Worm (Caenorhabditis elegans) whole organism, L3 larva: ENCODE data around the gene sid-1.

Source experiments
- R02D3.7 ChIP-seq: fragments of 150-350 bp; optimal IDR thresholded peaks from 2 replicates; lab custom pipeline; 2014; ENCODE audit warnings: missing biosample characterization, missing genetic modification characterization
- ZK546.5 ChIP-seq: sonication (generic microtip); optimal IDR thresholded peaks from 2 replicates; lab custom pipeline; 2017; ENCODE audit warnings: missing biosample characterization, missing genetic modification characterization
- aly-2 ChIP-seq: fragments of 150-350 bp; optimal IDR thresholded peaks from 2 replicates; lab custom pipeline; 2014; ENCODE audit warnings: missing biosample characterization, missing genetic modification characterization
- ama-1 ChIP-seq: fragments of 150-350 bp; optimal IDR thresholded peaks from 2 replicates; lab custom pipeline; 2018
- ceh-16 ChIP-seq: sonication (generic microtip); optimal IDR thresholded peaks from 2 replicates; lab custom pipeline; 2017; ENCODE audit warnings: missing biosample characterization, missing genetic modification characterization
- ceh-28 ChIP-seq: fragments of 150-350 bp; optimal IDR thresholded peaks from 2 replicates; lab custom pipeline; 2014; ENCODE audit warnings: missing biosample characterization, missing genetic modification reagents, missing genetic modification characterization
- egl-27 ChIP-seq: sonication (generic microtip); optimal IDR thresholded peaks from 4 replicates; lab custom pipeline; 2017; ENCODE audit warnings: missing biosample characterization, missing genetic modification reagents, missing genetic modification characterization
- elt-1 ChIP-seq: fragments of 150-350 bp; optimal IDR thresholded peaks from 2 replicates; lab custom pipeline; 2014; ENCODE audit warnings: missing biosample characterization, missing genetic modification characterization
- elt-3 ChIP-seq, 3 experiments: fragments of 150-350 bp in 1 of 3; sonication (generic microtip) in 2 of 3; optimal IDR thresholded peaks; 2 replicates in 2 of 3; 4 replicates in 1 of 3; lab custom pipeline; 2014 to 2017; ENCODE audit warnings: missing biosample characterization in 3 of 3, missing genetic modification characterization in 3 of 3
- eor-1 ChIP-seq, 2 experiments: fragments of 150-350 bp; optimal IDR thresholded peaks; 2 replicates each; lab custom pipeline; 2014 to 2018; ENCODE audit warnings: missing biosample characterization in 2 of 2, missing genetic modification characterization in 2 of 2
- fkh-10 ChIP-seq: sonication (generic microtip); optimal IDR thresholded peaks from 2 replicates; lab custom pipeline; 2017; ENCODE audit warnings: missing biosample characterization, missing genetic modification reagents, missing genetic modification characterization
- fkh-2 ChIP-seq: fragments of 150-350 bp; optimal IDR thresholded peaks from 2 replicates; lab custom pipeline; 2014; ENCODE audit warnings: missing biosample characterization, missing genetic modification reagents, missing genetic modification characterization
- fos-1 ChIP-seq: fragments of 150-350 bp; optimal IDR thresholded peaks from 2 replicates; lab custom pipeline; 2014; ENCODE audit warnings: missing biosample characterization, missing genetic modification characterization
- hmg-11 ChIP-seq: sonication (generic microtip); optimal IDR thresholded peaks from 2 replicates; lab custom pipeline; 2016; ENCODE audit warnings: missing genetic modification characterization, missing compliant biosample characterization
- jun-1 ChIP-seq: fragments of 150-350 bp; optimal IDR thresholded peaks from 2 replicates; lab custom pipeline; 2014; ENCODE audit warnings: missing biosample characterization, missing genetic modification reagents, missing genetic modification characterization
- lin-15B ChIP-seq: fragments of 150-350 bp; optimal IDR thresholded peaks from 2 replicates; lab custom pipeline; 2014; ENCODE audit warnings: missing biosample characterization, missing genetic modification characterization
- lsy-12 ChIP-seq: sonication (generic microtip); optimal IDR thresholded peaks from 2 replicates; lab custom pipeline; 2016; ENCODE audit warnings: mild to moderate bottlenecking, missing genetic modification characterization, missing compliant biosample characterization
- mdl-1 ChIP-seq: fragments of 150-350 bp; optimal IDR thresholded peaks from 2 replicates; lab custom pipeline; 2014; ENCODE audit warnings: missing biosample characterization, missing genetic modification characterization
- mml-1 ChIP-seq: fragments of 150-350 bp; sonication (generic microtip); optimal IDR thresholded peaks from 3 replicates; lab custom pipeline; 2014; ENCODE audit warnings: missing biosample characterization, missing genetic modification characterization
- nhr-11 ChIP-seq: fragments of 150-350 bp; optimal IDR thresholded peaks from 2 replicates; lab custom pipeline; 2014; ENCODE audit warnings: missing biosample characterization, missing genetic modification characterization
- nhr-12 ChIP-seq: fragments of 150-350 bp; optimal IDR thresholded peaks from 2 replicates; lab custom pipeline; 2014; ENCODE audit warnings: missing biosample characterization, missing genetic modification characterization
- nhr-25 ChIP-seq: sonication (generic microtip); optimal IDR thresholded peaks from 2 replicates; lab custom pipeline; 2017; ENCODE audit warnings: missing biosample characterization, missing genetic modification characterization
- nhr-28 ChIP-seq: fragments of 150-350 bp; optimal IDR thresholded peaks from 2 replicates; lab custom pipeline; 2014; ENCODE audit warnings: missing biosample characterization, missing genetic modification characterization
- nhr-67 ChIP-seq: fragments of 150-350 bp; optimal IDR thresholded peaks from 2 replicates; lab custom pipeline; 2014; ENCODE audit warnings: missing biosample characterization, missing genetic modification characterization
- nhr-77 ChIP-seq: fragments of 150-350 bp; optimal IDR thresholded peaks from 2 replicates; lab custom pipeline; 2014; ENCODE audit warnings: missing biosample characterization, missing genetic modification characterization
- pha-4 ChIP-seq: fragments of 150-350 bp; optimal IDR thresholded peaks from 2 replicates; lab custom pipeline; 2014; ENCODE audit warnings: missing biosample characterization, missing genetic modification reagents, missing genetic modification characterization
- pqm-1 ChIP-seq: fragments of 150-350 bp; optimal IDR thresholded peaks from 2 replicates; lab custom pipeline; 2017; ENCODE audit warnings: missing biosample characterization, missing genetic modification characterization, inconsistent platforms
- sea-2 ChIP-seq: fragments of 150-350 bp; sonication (generic microtip); optimal IDR thresholded peaks from 4 replicates; lab custom pipeline; 2014; ENCODE audit warnings: missing biosample characterization, missing genetic modification reagents, missing genetic modification characterization
- skn-1 ChIP-seq: fragments of 150-350 bp; optimal IDR thresholded peaks from 2 replicates; lab custom pipeline; 2014; ENCODE audit warnings: missing biosample characterization, missing genetic modification characterization
- snpc-4 ChIP-seq: fragments of 150-350 bp; optimal IDR thresholded peaks from 2 replicates; lab custom pipeline; 2014; ENCODE audit warnings: missing biosample characterization, missing genetic modification characterization
- unc-39 ChIP-seq: sonication (generic microtip); optimal IDR thresholded peaks from 4 replicates; lab custom pipeline; 2017; ENCODE audit warnings: missing biosample characterization, missing genetic modification characterization
- unc-62 ChIP-seq: fragments of 150-350 bp; sonication (generic microtip); optimal IDR thresholded peaks from 4 replicates; lab custom pipeline; 2014; ENCODE audit warnings: missing biosample characterization, missing genetic modification reagents, missing genetic modification characterization
- ztf-11 ChIP-seq: fragments of 150-350 bp; optimal IDR thresholded peaks from 2 replicates; lab custom pipeline; 2014; ENCODE audit warnings: missing biosample characterization, missing genetic modification characterization
- ztf-4 ChIP-seq: fragments of 150-350 bp; optimal IDR thresholded peaks from 2 replicates; lab custom pipeline; 2014; ENCODE audit warnings: missing biosample characterization, missing genetic modification characterization

Gene sid-1

DNA sequence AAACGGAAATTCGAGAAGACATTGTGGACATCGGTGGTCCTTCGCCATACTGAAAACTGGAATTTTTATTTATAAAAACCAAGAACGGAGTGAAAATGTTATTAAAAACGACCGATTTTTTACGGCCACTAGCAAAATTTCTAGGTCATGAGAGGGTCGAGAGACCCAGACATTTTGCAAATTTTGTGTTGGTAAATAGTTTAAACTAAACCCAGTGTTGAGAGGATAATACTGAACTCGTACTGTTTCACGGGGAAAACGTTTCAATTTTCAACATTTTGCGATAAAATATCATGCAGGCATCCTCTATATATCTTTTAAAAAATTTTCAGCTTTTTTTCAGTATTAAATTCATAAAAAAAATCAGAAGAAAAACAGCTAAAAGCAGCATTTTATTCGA is 661 bp upstream of the sid-1 start, which contains the start of gene C04F5.9:
Gene C04F5.9 (minus strand): TSS at position 101 of the 400 bp plus-strand sequence.
- TF ChIP-seq ceh-28 (tag; lab: Kevin White, UChicago) (no peak), unc-39 (tag; lab: Kevin White, UChicago) (no peak), lin-15B (tag; lab: Kevin White, UChicago) (no peak), mdl-1 (tag; lab: Kevin White, UChicago) (no peak), sea-2 (GFP tag; lab: Kevin White, UChicago) (no peak), elt-3 (tag; optimal IDR thresholded peaks at IDR 0.05; lab: Kevin White, UChicago) (no peak), mml-1 (tag; lab: Kevin White, UChicago) (no peak), ztf-11 (tag; lab: Kevin White, UChicago) (no peak), nhr-77 (tag; lab: Kevin White, UChicago) (no peak), nhr-28 (tag; lab: Kevin White, UChicago) (no peak), ceh-16 (no peak), elt-1 (no peak), ZK546.5 (tag; lab: Kevin White, UChicago) (no peak), nhr-25 (tag; lab: Kevin White, UChicago) (no peak), jun-1 (tag; lab: Kevin White, UChicago) (no peak), unc-62 (no peak)

DNA sequence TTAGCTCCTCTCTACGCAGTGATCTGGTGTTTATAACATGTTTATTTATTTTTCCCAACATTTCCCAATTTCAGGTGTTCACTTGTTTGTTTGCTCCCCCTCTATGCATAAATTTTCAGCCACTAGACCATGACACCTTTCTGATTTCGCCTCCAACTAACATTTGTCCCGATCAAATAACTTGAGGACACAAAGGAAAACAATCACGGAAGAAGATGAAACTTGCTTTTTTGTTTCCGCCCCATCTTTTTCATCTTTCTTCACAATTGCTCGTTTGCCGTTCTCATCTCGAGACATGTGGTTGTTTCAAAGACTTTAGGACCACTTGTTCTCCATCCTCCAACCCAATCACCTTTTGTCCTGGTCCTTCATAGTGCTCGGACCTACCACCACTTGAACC is 7.0 kb downstream of the sid-1 start, which contains the start of gene F14F9.5:
Gene F14F9.5 (plus strand): TSS at position 301 of the 400 bp plus-strand sequence.
- no peak for TF ChIP-seq eor-1 (tag; optimal IDR thresholded peaks at IDR 0.05; lab: Kevin White, UChicago)
- TF ChIP-seq nhr-77 (tag; lab: Kevin White, UChicago): no peak
- no peak for TF ChIP-seq jun-1 (tag; lab: Kevin White, UChicago)
- TF ChIP-seq hmg-11 (tag; lab: Kevin White, UChicago): no peak
- TF ChIP-seq lsy-12 (tag; lab: Kevin White, UChicago): no peak
- no peak for TF ChIP-seq R02D3.7 (tag; lab: Kevin White, UChicago)
- no peak for TF ChIP-seq elt-3 (tag; optimal IDR thresholded peaks at IDR 0.05; lab: Kevin White, UChicago)

DNA sequence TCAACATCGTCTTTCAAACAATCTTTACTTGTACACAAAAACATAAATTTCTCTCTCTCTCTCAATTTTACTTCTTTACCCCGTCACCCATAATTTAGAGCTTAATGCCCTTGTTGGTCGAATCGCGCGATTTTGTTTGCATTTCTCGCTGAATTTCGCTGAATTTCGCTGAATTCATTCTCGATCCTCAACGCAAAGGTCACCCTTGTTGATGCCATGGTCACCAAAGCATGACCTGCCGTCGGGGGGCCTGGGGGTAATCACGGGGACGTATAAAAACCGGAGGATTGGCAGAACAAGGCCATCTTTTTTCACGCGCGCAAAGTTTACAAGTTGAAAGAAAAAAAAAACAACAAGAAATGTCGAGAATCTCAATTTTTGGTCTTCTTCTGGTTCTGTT is 10.2 kb downstream of the sid-1 start, which contains the start of gene F14F9.8:
Gene F14F9.8 (plus strand): TSS at position 301 of the 400 bp plus-strand sequence.
- TF ChIP-seq elt-3 (tag; optimal IDR thresholded peaks at IDR 0.05; lab: Kevin White, UChicago) (no peak), pha-4 (tag; lab: Kevin White, UChicago) (no peak), ama-1 (lab: Kevin White, UChicago) (no peak), fos-1 (tag; lab: Kevin White, UChicago) (no peak), nhr-28 (tag; lab: Kevin White, UChicago) (no peak), fkh-10 (no peak), elt-1 (no peak), lin-15B (tag; lab: Kevin White, UChicago) (no peak), snpc-4 (tag; lab: Kevin White, UChicago) (no peak), ztf-4 (tag; lab: Kevin White, UChicago) (no peak), pqm-1 (tag; lab: Kevin White, UChicago) (no peak), ZK546.5 (tag; lab: Kevin White, UChicago) (no peak), mml-1 (tag; lab: Kevin White, UChicago) (no peak), nhr-67 (tag; lab: Kevin White, UChicago) (no peak), nhr-12 (tag; lab: Kevin White, UChicago) (no peak), unc-62 (no peak), egl-27 (no peak), unc-39 (tag; lab: Kevin White, UChicago) (no peak), lsy-12 (tag; lab: Kevin White, UChicago) (no peak), aly-2 (tag; lab: Kevin White, UChicago) (no peak)
- TF ChIP-seq, all 47 proteins: peak for 0

DNA sequence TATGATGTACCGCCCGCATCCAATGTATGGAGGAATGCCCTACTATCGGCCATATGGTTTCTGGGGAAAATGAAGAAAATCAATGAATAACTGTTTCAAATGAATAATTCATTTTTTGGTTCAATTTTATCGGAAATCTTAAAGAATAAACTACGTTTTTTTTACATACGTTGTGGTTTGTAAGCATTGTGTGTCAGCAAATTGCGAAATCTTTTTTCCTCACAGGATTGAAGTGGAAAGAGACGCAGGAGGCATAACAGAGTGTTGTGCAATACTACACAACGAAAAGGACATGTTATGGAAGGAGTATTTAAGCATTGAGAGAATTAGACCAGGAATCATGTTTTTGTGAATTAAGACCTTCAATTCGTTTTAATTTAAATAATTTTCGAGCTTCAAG is 11.6 kb downstream of the sid-1 start:
- no peak for TF ChIP-seq fkh-2
- TF ChIP-seq R02D3.7 (tag; lab: Kevin White, UChicago): no peak
- TF ChIP-seq ceh-16: no peak
- peak; percentile 26 for TF ChIP-seq hmg-11 (tag; lab: Kevin White, UChicago)
- TF ChIP-seq ZK546.5 (tag; lab: Kevin White, UChicago): no peak
- TF ChIP-seq fkh-10: peak; percentile 1
- no peak for TF ChIP-seq nhr-11 (tag; lab: Kevin White, UChicago)
- TF ChIP-seq pha-4 (tag; lab: Kevin White, UChicago): peak; percentile 58
- peak; percentile 12 for TF ChIP-seq skn-1
- no peak for TF ChIP-seq elt-1
- TF ChIP-seq aly-2 (tag; lab: Kevin White, UChicago): no peak
- peak; percentile 29 for TF ChIP-seq pqm-1 (tag; lab: Kevin White, UChicago)
- no peak for TF ChIP-seq nhr-67 (tag; lab: Kevin White, UChicago)
